Fruit fly (Drosophila melanogaster): Measurements from ENCODE around the gene CG32365.

CG32365 gene

dm6 chr3L:7855778-7856625 lies 12.8 kb upstream of the CG32365 start (continued):
- TF ChIP-seq CG9437 (GFP tag; optimal IDR thresholded peaks at IDR 0.05) (peak; percentile 89), CG10267 (tag; optimal IDR thresholded peaks at IDR 0.05) (peak; percentile 79), Dad (GFP tag; optimal IDR thresholded peaks at IDR 0.05) (no peak), scrt (GFP tag; optimal IDR thresholded peaks at IDR 0.05) (peak; percentile 70), CG11560 (tag; IDR thresholded peaks at IDR 0.05) (peak; percentile 45; the same call in 1 of the 3 replicates), Eip74EF (GFP tag; optimal IDR thresholded peaks at IDR 0.05) (peak in 1 of 2 experiments; percentile 79), Lim3 (GFP tag; IDR thresholded peaks at IDR 0.05) (no peak), CG10543 (GFP tag; optimal IDR thresholded peaks at IDR 0.05) (peak; percentile 55), CG3407 (GFP tag; optimal IDR thresholded peaks at IDR 0.05) (peak; percentile 47), ro (GFP tag; IDR thresholded peaks at IDR 0.05) (peak; percentile 69; the same call in 1 of the 2 replicates), CG11398 (GFP tag; optimal IDR thresholded peaks at IDR 0.05) (no peak), CG8478 (optimal IDR thresholded peaks at IDR 0.05) (no peak), Dip2 (GFP tag; IDR thresholded peaks at IDR 0.05) (0 out of 2 replicates have a peak, but pooled peaks have one; percentile 39), CG7987 (GFP tag; optimal IDR thresholded peaks at IDR 0.05) (no peak), nom (GFP tag; optimal IDR thresholded peaks at IDR 0.05) (peak; percentile 56), rib (GFP tag; IDR thresholded peaks at IDR 0.05) (peak; percentile 59; the same call in 1 of the 2 replicates), eve (GFP tag; optimal IDR thresholded peaks at IDR 0.05) (no peak), CG1603 (tag; optimal IDR thresholded peaks at IDR 0.05) (no peak), CG12659 (GFP tag; optimal IDR thresholded peaks at IDR 0.05) (peak; percentile 95), CG30403 (GFP tag; optimal IDR thresholded peaks at IDR 0.05) (peak; percentile 87), CG14860 (GFP tag; IDR thresholded peaks at IDR 0.05; ENCODE audit: partially characterized antibody) (no peak), pnt (GFP tag; optimal IDR thresholded peaks at IDR 0.05) (no peak), Usf (GFP tag; optimal IDR thresholded peaks at IDR 0.05) (peak; percentile 76), mirr (GFP tag; optimal IDR thresholded peaks at IDR 0.05) (peak; percentile 94), sr (GFP tag; IDR thresholded peaks at IDR 0.05) (no peak), vfl (GFP tag; optimal IDR thresholded peaks at IDR 0.05) (no peak), cad (GFP tag; optimal IDR thresholded peaks at IDR 0.05) (no peak), unpg (GFP tag; optimal IDR thresholded peaks at IDR 0.05) (peak; percentile 76), schlank (tag; optimal IDR thresholded peaks at IDR 0.05) (no peak), Awh (GFP tag; IDR thresholded peaks at IDR 0.05) (no peak), CG31224 (GFP tag; IDR thresholded peaks at IDR 0.05) (peak; percentile 71), bbx (GFP tag; IDR thresholded peaks at IDR 0.05; ENCODE audit: partially characterized antibody) (no peak), CG13894 (tag; optimal IDR thresholded peaks at IDR 0.05) (peak; percentile 56), CG12299 (tag; optimal IDR thresholded peaks at IDR 0.05) (no peak), CG10959 (GFP tag; IDR thresholded peaks at IDR 0.05) (no peak), Optix (GFP tag; IDR thresholded peaks at IDR 0.05) (no peak), Poxn (GFP tag; IDR thresholded peaks at IDR 0.05) (no peak), pfk (GFP tag; optimal IDR thresholded peaks at IDR 0.05) (no peak), CG8944 (GFP tag; optimal IDR thresholded peaks at IDR 0.05) (no peak), zen2 (GFP tag; IDR thresholded peaks at IDR 0.05; ENCODE audit: partially characterized antibody) (no peak), CG2116 (GFP tag; optimal IDR thresholded peaks at IDR 0.05) (peak; percentile 53), gcm (GFP tag; optimal IDR thresholded peaks at IDR 0.05) (peak; percentile 23), dimm (GFP tag; IDR thresholded peaks at IDR 0.05) (no peak), CG10654 (GFP tag; optimal IDR thresholded peaks at IDR 0.05) (peak; percentile 53), CG10979 (tag; optimal IDR thresholded peaks at IDR 0.05) (peak; percentile 82), CG1647 (GFP tag; optimal IDR thresholded peaks at IDR 0.05) (no peak), CG6272 (GFP tag; IDR thresholded peaks at IDR 0.05) (0 out of 2 replicates have a peak, but pooled peaks have one; percentile 36), Jarid2 (GFP tag; optimal IDR thresholded peaks at IDR 0.05) (peak; percentile 7), CG15601 (tag; optimal IDR thresholded peaks at IDR 0.05) (peak; percentile 71)

Measured in whole organism, embryonic.